Worm (Caenorhabditis elegans): ENCODE data around the gene acs-2.

Gene acs-2

ce11 chrV:15610350-15610940 is 43.3 kb downstream of the acs-2 start, which contains the start of the genes fbxa-153 and str-12:
Gene fbxa-153, minus strand, starts transcription at chrV:15610384.
Gene str-12, plus strand, starts transcription at chrV:15610890.
- TF ChIP-seq nhr-232 (tag; optimal IDR thresholded peaks at IDR 0.05) (no peak), ceh-9 (tag; optimal IDR thresholded peaks at IDR 0.05) (no peak), hlh-13 (GFP tag; optimal IDR thresholded peaks at IDR 0.05) (no peak), unc-55 (GFP tag; optimal IDR thresholded peaks at IDR 0.05) (peak; percentile 19), ceh-14 (tag; optimal IDR thresholded peaks at IDR 0.05) (peak; percentile 74), ceh-48 (tag; optimal IDR thresholded peaks at IDR 0.05) (no peak), unc-3 (GFP tag; conservative IDR thresholded peaks at IDR 0.05) (no peak), unc-3 (tag; optimal IDR thresholded peaks at IDR 0.05) (no peak), pag-3 (tag; optimal IDR thresholded peaks at IDR 0.05; ENCODE audit: borderline replicate concordance) (no peak), ceh-30 (tag; optimal IDR thresholded peaks at IDR 0.05) (no peak), hlh-8 (tag; optimal IDR thresholded peaks at IDR 0.05) (no peak), T23F11.4 (GFP tag; optimal IDR thresholded peaks at IDR 0.05) (no peak), odd-2 (tag; optimal IDR thresholded peaks at IDR 0.05) (no peak), nfya-1 (tag; optimal IDR thresholded peaks at IDR 0.05) (peak; percentile 24), fkh-6 (tag; optimal IDR thresholded peaks at IDR 0.05) (no peak), ceh-31 (tag; optimal IDR thresholded peaks at IDR 0.05) (peak; percentile 76), rnt-1 (tag; optimal IDR thresholded peaks at IDR 0.05) (no peak), lim-6 (tag; optimal IDR thresholded peaks at IDR 0.05) (peak; percentile 11), dve-1 (tag; optimal IDR thresholded peaks at IDR 0.05) (no peak), ceh-45 (GFP tag; IDR thresholded peaks at IDR 0.05) (no peak), pha-2 (tag; optimal IDR thresholded peaks at IDR 0.05) (peak; percentile 23), gmeb-2 (tag; optimal IDR thresholded peaks at IDR 0.05) (no peak), pqm-1 (tag; optimal IDR thresholded peaks at IDR 0.05) (no peak), ceh-34 (tag; optimal IDR thresholded peaks at IDR 0.05) (peak; percentile 73), ttx-3 (tag; optimal IDR thresholded peaks at IDR 0.05) (no peak), ama-1 (optimal IDR thresholded peaks at IDR 0.05) (no peak), pros-1 (tag; optimal IDR thresholded peaks at IDR 0.05) (no peak), ref-2 (tag; optimal IDR thresholded peaks at IDR 0.05) (peak; percentile 56), che-1 (tag; optimal IDR thresholded peaks at IDR 0.05) (no peak), ceh-18 (tag; optimal IDR thresholded peaks at IDR 0.05) (peak; percentile 5), tbx-2 (tag; optimal IDR thresholded peaks at IDR 0.05) (peak; percentile 51), unc-42 (tag; optimal IDR thresholded peaks at IDR 0.05) (peak; percentile 77), F13H6.1 (tag; optimal IDR thresholded peaks at IDR 0.05) (no peak)

DNA sequence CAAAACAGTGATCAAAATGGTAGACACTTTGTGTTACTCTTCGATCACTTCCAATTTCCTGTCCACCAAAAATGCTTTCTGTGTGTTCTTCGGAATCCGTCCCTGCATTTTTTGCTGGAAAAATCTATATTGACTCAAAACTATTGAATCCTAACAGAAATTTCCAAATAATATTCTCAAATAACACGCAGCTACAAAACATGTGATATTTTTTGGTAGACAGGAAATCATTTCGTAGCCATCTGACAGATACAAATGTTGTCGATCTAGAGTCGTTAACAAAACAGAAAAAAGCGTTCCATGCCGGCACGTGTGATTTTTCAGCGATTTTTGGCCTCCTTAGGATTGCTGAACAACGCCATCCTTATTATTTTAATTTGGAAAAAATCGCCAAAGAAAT is 45.7 kb downstream of the acs-2 start, which contains the start of gene str-263:
TSS of gene str-263 (plus strand) at position 301 of the 400 bp plus-strand sequence.
- TF ChIP-seq ttx-3 (tag; optimal IDR thresholded peaks at IDR 0.05), result no peak
- no peak for TF ChIP-seq fkh-6 (tag; optimal IDR thresholded peaks at IDR 0.05)

- TF ChIP-seq fkh-6 (tag; optimal IDR thresholded peaks at IDR 0.05) (no peak), ceh-24 (tag; optimal IDR thresholded peaks at IDR 0.05) (no peak), tbx-2 (tag; optimal IDR thresholded peaks at IDR 0.05) (no peak), fkh-10 (GFP tag; optimal IDR thresholded peaks at IDR 0.05) (no peak), elt-4 (tag; optimal IDR thresholded peaks at IDR 0.05) (no peak), mec-3 (tag; optimal IDR thresholded peaks at IDR 0.05; ENCODE audit: borderline replicate concordance) (no peak), fax-1 (tag; optimal IDR thresholded peaks at IDR 0.05) (no peak), ets-4 (tag; optimal IDR thresholded peaks at IDR 0.05) (no peak), pag-3 (tag; optimal IDR thresholded peaks at IDR 0.05; ENCODE audit: borderline replicate concordance) (no peak), madf-2 (tag; optimal IDR thresholded peaks at IDR 0.05) (no peak), ceh-18 (tag; optimal IDR thresholded peaks at IDR 0.05) (no peak), sdc-2 (tag; optimal IDR thresholded peaks at IDR 0.05) (no peak), lin-11 (tag; optimal IDR thresholded peaks at IDR 0.05) (no peak), ztf-16 (tag; optimal IDR thresholded peaks at IDR 0.05) (no peak)
Measured at ce11 chrV:15614534-15614933, 47.3 kb downstream of the acs-2 start.

All from whole organism, late embryonic.